Fruit fly (Drosophila melanogaster) whole organism, adult: ENCODE results near the gene sr.

ENCODE experiments used
- CG33017 ChIP-seq: fragments of 200-800 bp; sonication (Bioruptor generic); optimal IDR thresholded peaks from 2 replicates; lab custom pipeline; 2018; ENCODE audit warnings: missing biosample characterization, mild to moderate bottlenecking, missing genetic modification characterization, moderate library complexity
- Clk ChIP-seq: fragments of 200-800 bp; sonication (Bioruptor generic); optimal IDR thresholded peaks from 2 replicates; lab custom pipeline; 2017; ENCODE audit warnings: missing biosample characterization, missing genetic modification characterization
- Hr96 ChIP-seq: fragments of 200-800 bp; sonication (Bioruptor generic); optimal IDR thresholded peaks from 2 replicates; lab custom pipeline; 2016; ENCODE audit warnings: missing biosample characterization, missing genetic modification characterization

DNA sequence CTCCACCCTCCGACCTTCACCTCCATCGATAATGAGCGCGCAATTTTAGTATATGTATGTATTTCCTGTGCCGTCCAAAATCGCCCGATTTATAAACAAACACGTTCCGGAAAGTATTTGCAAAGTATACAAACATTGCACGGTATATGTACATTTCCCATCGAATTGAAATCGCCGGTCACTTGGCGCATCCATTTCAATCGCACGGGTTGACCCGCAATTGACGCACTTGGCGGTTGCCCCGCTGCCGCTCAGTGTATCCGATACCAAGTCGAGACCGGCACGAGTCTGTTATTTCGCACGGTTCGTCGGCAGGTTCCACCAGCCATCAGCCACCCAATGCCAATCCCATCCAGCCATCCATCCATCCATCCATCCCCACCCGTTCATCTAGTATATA is 40.0 kb upstream of the sr start:
- no peak for TF ChIP-seq CG33017
- no peak for TF ChIP-seq Clk (GFP tag; lab: Kevin White, UChicago)
- TF ChIP-seq Hr96 (GFP tag; lab: Kevin White, UChicago) = no peak
